Fruit fly (Drosophila melanogaster) whole organism, wandering third instar larva: Measurements from ENCODE around the gene unc-13-4A.

Experiments
- Abd-B ChIP-seq: fragments of >200 bp; optimal IDR thresholded peaks from 2 replicates; lab custom pipeline; 2017; ENCODE audit warnings: missing biosample characterization, missing genetic modification characterization
- CG32264 ChIP-seq: fragments of 200-800 bp; sonication (Bioruptor generic); optimal IDR thresholded peaks from 2 replicates; lab custom pipeline; 2016; ENCODE audit warnings: missing biosample characterization, missing genetic modification characterization
- CG9705 ChIP-seq: fragments of 200-800 bp; sonication (Bioruptor generic); optimal IDR thresholded peaks from 2 replicates; lab custom pipeline; 2018; ENCODE audit warnings: missing biosample characterization, mild to moderate bottlenecking, missing genetic modification characterization
- CrebA ChIP-seq: fragments of 200-800 bp; sonication (Bioruptor generic); optimal IDR thresholded peaks from 2 replicates; lab custom pipeline; 2016; ENCODE audit warnings: missing biosample characterization, mild to moderate bottlenecking, missing genetic modification characterization, borderline replicate concordance
- Dfd ChIP-seq: fragments of >200 bp; optimal IDR thresholded peaks from 2 replicates; lab custom pipeline; 2017; ENCODE audit warnings: missing biosample characterization, missing genetic modification characterization
- Dif ChIP-seq: fragments of 200-275, 200-300 bp; sonication (Bioruptor generic); optimal IDR thresholded peaks from 2 replicates; lab custom pipeline; 2018; ENCODE audit warnings: missing biosample characterization, missing genetic modification characterization; ENCODE audit not compliant: partially characterized antibody
- GATAd ChIP-seq: sonication (Bioruptor generic); optimal IDR thresholded peaks from 2 replicates; lab custom pipeline; 2016; ENCODE audit warnings: missing biosample characterization, missing genetic modification characterization
- HLH106 ChIP-seq: fragments of 200-800 bp; optimal IDR thresholded peaks from 3 replicates; lab custom pipeline; 2019; ENCODE audit warnings: missing biosample characterization, mild to moderate bottlenecking, missing genetic modification characterization, moderate library complexity
- Hnf4 ChIP-seq: fragments of 200-800 bp; sonication (Bioruptor generic); optimal IDR thresholded peaks from 2 replicates; lab custom pipeline; 2016; ENCODE audit warnings: missing biosample characterization, mild to moderate bottlenecking, missing genetic modification characterization
- Hr78 ChIP-seq: fragments of >200 bp; optimal IDR thresholded peaks from 2 replicates; lab custom pipeline; 2017; ENCODE audit warnings: missing biosample characterization, missing genetic modification characterization
- Hr83 ChIP-seq: fragments of 200-300 bp; sonication (Bioruptor generic); optimal IDR thresholded peaks from 2 replicates; lab custom pipeline; 2016; ENCODE audit warnings: missing biosample characterization, mild to moderate bottlenecking, missing genetic modification characterization, moderate library complexity; ENCODE audit not compliant: poor library complexity, severe bottlenecking
- Jra ChIP-seq: sonication (Bioruptor generic); optimal IDR thresholded peaks from 2 replicates; lab custom pipeline; 2016; ENCODE audit warnings: missing biosample characterization, missing genetic modification characterization
- Mio ChIP-seq: sonication (Bioruptor generic); optimal IDR thresholded peaks from 2 replicates; lab custom pipeline; 2016; ENCODE audit warnings: missing biosample characterization, missing genetic modification characterization
- Myc ChIP-seq: fragments of >200 bp; optimal IDR thresholded peaks from 2 replicates; lab custom pipeline; 2017
- N ChIP-seq: fragments of >200 bp; optimal IDR thresholded peaks from 2 replicates; lab custom pipeline; 2018; ENCODE audit warnings: missing biosample characterization, missing external identifiers, missing genetic modification characterization
- OdsH ChIP-seq: fragments of 200-800 bp; sonication (Bioruptor generic); optimal IDR thresholded peaks from 2 replicates; lab custom pipeline; 2016; ENCODE audit warnings: missing biosample characterization, mild to moderate bottlenecking, missing genetic modification characterization
- Rel ChIP-seq, 2 experiments: fragments of 200-800 bp; sonication (Bioruptor generic) in 1 of 2; optimal IDR thresholded peaks; 2 replicates in 1 of 2; 3 replicates in 1 of 2; lab custom pipeline; 2016 to 2019; ENCODE audit warnings: mild to moderate bottlenecking in 2 of 2, missing biosample characterization in 2 of 2, missing genetic modification characterization in 2 of 2, moderate library complexity in 1 of 2
- Sp1 ChIP-seq: fragments of 200-800 bp; sonication (Bioruptor generic); optimal IDR thresholded peaks from 3 replicates; lab custom pipeline; 2019; ENCODE audit warnings: missing biosample characterization, mild to moderate bottlenecking, missing genetic modification characterization, moderate library complexity
- Vsx2 ChIP-seq: fragments of 200-300, 225-300 bp; sonication (Bioruptor generic); optimal IDR thresholded peaks from 2 replicates; lab custom pipeline; 2018; ENCODE audit warnings: missing biosample characterization, missing genetic modification characterization; ENCODE audit not compliant: partially characterized antibody
- br ChIP-seq: fragments of 200-800 bp; sonication (Bioruptor generic); optimal IDR thresholded peaks from 2 replicates; lab custom pipeline; 2016; ENCODE audit warnings: missing biosample characterization, missing genetic modification characterization
- brk ChIP-seq: fragments of 200-800 bp; sonication (Bioruptor generic); optimal IDR thresholded peaks from 2 replicates; lab custom pipeline; 2016; ENCODE audit warnings: missing biosample characterization, mild to moderate bottlenecking, missing genetic modification characterization
- dl ChIP-seq, 2 experiments: fragments of 175-275, 200-275 bp in 1 of 2; fragments of 200-275 bp in 1 of 2; sonication (Bioruptor generic); optimal IDR thresholded peaks; lab custom pipeline; 2018; ENCODE audit warnings: mild to moderate bottlenecking in 2 of 2, missing biosample characterization in 2 of 2, missing genetic modification characterization in 2 of 2, moderate library complexity in 2 of 2; ENCODE audit not compliant: partially characterized antibody in 2 of 2, insufficient read depth in 1 of 2
- dmrt93B ChIP-seq: fragments of 200-800 bp; sonication (Bioruptor generic); optimal IDR thresholded peaks from 2 replicates; lab custom pipeline; 2018; ENCODE audit warnings: missing biosample characterization, mild to moderate bottlenecking, missing genetic modification characterization
- dsf ChIP-seq: sonication (Bioruptor generic); optimal IDR thresholded peaks from 2 replicates; lab custom pipeline; 2016; ENCODE audit warnings: missing biosample characterization, missing genetic modification characterization, borderline replicate concordance
- ey ChIP-seq: fragments of 200-800 bp; sonication (Bioruptor generic); optimal IDR thresholded peaks from 2 replicates; lab custom pipeline; 2016; ENCODE audit warnings: missing biosample characterization, missing genetic modification characterization
- foxo ChIP-seq, 2 experiments: fragments of 200-800 bp; sonication (Bioruptor generic); optimal IDR thresholded peaks; 2 replicates in 1 of 2; 3 replicates in 1 of 2; lab custom pipeline; 2016 to 2017; ENCODE audit warnings: missing biosample characterization in 2 of 2, missing genetic modification characterization in 2 of 2
- fru ChIP-seq: fragments of 200-800 bp; sonication (Bioruptor generic); optimal IDR thresholded peaks from 3 replicates; lab custom pipeline; 2016; ENCODE audit warnings: missing biosample characterization, mild to moderate bottlenecking, missing genetic modification characterization
- h ChIP-seq: fragments of 200-800 bp; sonication (Bioruptor generic); optimal IDR thresholded peaks from 3 replicates; lab custom pipeline; 2016; ENCODE audit warnings: missing biosample characterization, mild to moderate bottlenecking, missing genetic modification characterization
- jim ChIP-seq: fragments of 175-275, 200-325 bp; sonication (Bioruptor generic); optimal IDR thresholded peaks from 2 replicates; lab custom pipeline; 2016; ENCODE audit warnings: missing biosample characterization, mild to moderate bottlenecking, missing genetic modification characterization
- lola ChIP-seq: fragments of >200 bp; optimal IDR thresholded peaks from 2 replicates; lab custom pipeline; 2017; ENCODE audit warnings: missing biosample characterization, missing genetic modification characterization
- pan ChIP-seq: fragments of >200 bp; optimal IDR thresholded peaks from 2 replicates; lab custom pipeline; 2017
- psq ChIP-seq: fragments of 200-800 bp; sonication (Bioruptor generic); optimal IDR thresholded peaks from 3 replicates; lab custom pipeline; 2017; ENCODE audit warnings: missing biosample characterization, mild to moderate bottlenecking, missing genetic modification characterization, moderate library complexity
- rgr ChIP-seq: fragments of 200-800 bp; sonication (Bioruptor generic); optimal IDR thresholded peaks from 3 replicates; lab custom pipeline; 2016; ENCODE audit warnings: missing biosample characterization, mild to moderate bottlenecking, missing genetic modification characterization
- sage ChIP-seq: fragments of 200-800 bp; sonication (Bioruptor generic); optimal IDR thresholded peaks from 2 replicates; lab custom pipeline; 2016; ENCODE audit warnings: missing biosample characterization, mild to moderate bottlenecking, missing genetic modification characterization
- sv ChIP-seq: fragments of 200-800 bp; sonication (Bioruptor generic); optimal IDR thresholded peaks from 3 replicates; lab custom pipeline; 2016; ENCODE audit warnings: missing biosample characterization, missing genetic modification characterization
- tai ChIP-seq: sonication (Bioruptor generic); optimal IDR thresholded peaks from 2 replicates; lab custom pipeline; 2016; ENCODE audit warnings: missing biosample characterization, missing genetic modification characterization
- usp ChIP-seq: fragments of >200 bp; optimal IDR thresholded peaks from 2 replicates; lab custom pipeline; 2017; ENCODE audit warnings: missing biosample characterization, missing genetic modification characterization
- woc ChIP-seq: sonication (Bioruptor generic); optimal IDR thresholded peaks from 2 replicates; lab custom pipeline; 2016; ENCODE audit warnings: missing biosample characterization, mild to moderate bottlenecking, missing genetic modification characterization

Gene unc-13-4A

DNA sequence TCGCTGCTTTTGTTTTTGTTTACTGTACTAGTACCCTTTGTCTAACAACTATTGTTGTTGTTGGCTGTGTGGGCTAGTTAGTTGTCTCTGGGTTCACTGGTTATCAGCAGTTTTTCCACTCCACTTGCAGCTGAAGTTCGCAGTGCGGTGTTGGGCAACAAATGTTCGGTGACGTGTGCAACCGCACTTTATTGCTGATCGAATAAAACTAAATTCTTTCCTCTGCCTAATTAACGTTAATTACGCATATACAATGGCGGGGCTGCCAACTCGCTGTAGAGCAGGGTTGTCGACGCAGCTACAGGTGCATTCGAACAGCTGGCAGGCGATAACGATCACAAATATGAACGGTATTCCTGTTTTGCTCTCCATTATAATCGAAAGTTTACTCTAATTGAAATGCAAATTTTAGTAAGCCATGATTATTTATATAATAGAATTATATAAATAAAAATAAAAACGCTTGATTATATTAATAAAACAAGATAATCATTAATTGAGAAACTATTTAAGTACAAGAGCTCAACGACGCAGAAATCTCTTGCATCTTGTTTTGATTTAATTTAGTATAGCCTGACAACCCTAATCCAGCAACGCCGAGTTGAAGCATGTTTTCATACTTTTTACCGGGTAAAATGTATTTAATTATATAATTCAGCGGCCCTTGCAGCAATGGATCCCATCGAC, 16.0 kb upstream of the unc-13-4A start, which contains the start of the genes mrva, CG42307 and mus312:
Gene mrva (minus strand): TSS at position 276 of the 687 bp plus-strand sequence.
Gene CG42307 (plus strand): TSS at position 566 of the 687 bp plus-strand sequence.
Gene mus312 (plus strand): TSS at position 566 of the 687 bp plus-strand sequence.
- peak; percentile 73 for TF ChIP-seq OdsH (GFP tag; lab: Kevin White, UChicago)
- no peak for TF ChIP-seq dsf (GFP tag; lab: Kevin White, UChicago)
- no peak for TF ChIP-seq brk (GFP tag; lab: Kevin White, UChicago)
- TF ChIP-seq Hnf4 (GFP tag; lab: Kevin White, UChicago), result no peak
- no peak for TF ChIP-seq dl (GFP tag; optimal IDR thresholded peaks at IDR 0.05; lab: Kevin White, UChicago; ENCODE audit: insufficient read depth in 1 of 2, partially characterized antibody in 2 of 2)
- TF ChIP-seq Mio (GFP tag; lab: Kevin White, UChicago), result no peak
- peak; percentile 83 for TF ChIP-seq rgr (GFP tag; lab: Kevin White, UChicago)
- peak; percentile 90 for TF ChIP-seq Sp1 (GFP tag; lab: Kevin White, UChicago)
- TF ChIP-seq sage, result no peak
- no peak for TF ChIP-seq Hr78 (GFP tag; lab: Kevin White, UChicago)
- no peak for TF ChIP-seq GATAd (GFP tag; lab: Kevin White, UChicago)
- TF ChIP-seq Dif (GFP tag; lab: Kevin White, UChicago), result no peak
- no peak for TF ChIP-seq h (GFP tag; lab: Kevin White, UChicago)
- TF ChIP-seq Dfd (GFP tag; lab: Kevin White, UChicago), result no peak
- TF ChIP-seq br (GFP tag; lab: Kevin White, UChicago), result no peak
- no peak for TF ChIP-seq jim (GFP tag; lab: Kevin White, UChicago)
- TF ChIP-seq woc (GFP tag; lab: Kevin White, UChicago), result no peak
- no peak for TF ChIP-seq tai (GFP tag; lab: Kevin White, UChicago)
- TF ChIP-seq Jra, result no peak
- TF ChIP-seq Abd-B (GFP tag; lab: Kevin White, UChicago), result no peak
- no peak for TF ChIP-seq pan (lab: Kevin White, UChicago)
- TF ChIP-seq Hr83 (GFP tag; lab: Kevin White, UChicago), result no peak
- TF ChIP-seq Rel (GFP tag; optimal IDR thresholded peaks at IDR 0.05; lab: Kevin White, UChicago), result no peak
- TF ChIP-seq Rel (tag; optimal IDR thresholded peaks at IDR 0.05; lab: Kevin White, UChicago), result peak; percentile 77
- no peak for TF ChIP-seq N (GFP tag; lab: Kevin White, UChicago)
- no peak for TF ChIP-seq Myc (lab: Kevin White, UChicago)
- TF ChIP-seq sv (GFP tag; lab: Kevin White, UChicago), result peak; percentile 78
- TF ChIP-seq fru (GFP tag; lab: Kevin White, UChicago), result no peak
- peak in 1 of 2 experiments; percentile 87 for TF ChIP-seq foxo (GFP tag; optimal IDR thresholded peaks at IDR 0.05; lab: Kevin White, UChicago)
- peak; percentile 81 for TF ChIP-seq CG9705 (GFP tag; lab: Kevin White, UChicago)
- TF ChIP-seq usp (GFP tag; lab: Kevin White, UChicago), result no peak
- TF ChIP-seq lola (GFP tag; lab: Kevin White, UChicago), result no peak
- TF ChIP-seq Vsx2 (GFP tag; lab: Kevin White, UChicago), result peak; percentile 83
- TF ChIP-seq CG32264, result no peak
- no peak for TF ChIP-seq CrebA (GFP tag; lab: Kevin White, UChicago)
- TF ChIP-seq HLH106 (tag; lab: Kevin White, UChicago), result peak; percentile 94
- TF ChIP-seq ey (GFP tag; lab: Kevin White, UChicago), result peak; percentile 47
- peak; percentile 75 for TF ChIP-seq psq (GFP tag; lab: Kevin White, UChicago)
- no peak for TF ChIP-seq dmrt93B (GFP tag; lab: Kevin White, UChicago)

DNA sequence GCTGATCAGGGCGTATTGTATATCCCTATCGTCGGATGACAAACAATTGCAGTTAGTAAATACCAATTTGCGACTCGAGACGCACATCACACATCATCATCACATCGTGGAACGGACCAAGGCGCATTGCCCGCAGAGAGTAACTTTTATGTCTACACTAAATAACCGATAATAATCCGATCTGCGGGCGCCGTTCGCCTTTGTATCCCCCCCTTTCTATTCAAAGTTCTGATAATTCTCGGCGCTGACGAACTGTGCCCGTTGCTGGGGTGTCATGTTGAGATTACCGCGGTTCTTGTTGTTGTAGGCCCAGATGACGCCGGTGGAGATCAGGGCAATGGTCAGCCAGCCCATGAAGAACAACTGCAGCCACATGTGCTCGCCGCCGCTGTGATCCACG, 14.0 kb upstream of the unc-13-4A start:
- TF ChIP-seq Dif (GFP tag; lab: Kevin White, UChicago), result no peak
- TF ChIP-seq psq (GFP tag; lab: Kevin White, UChicago), result no peak
- no peak for TF ChIP-seq CG32264
- TF ChIP-seq Hr78 (GFP tag; lab: Kevin White, UChicago), result no peak
- no peak for TF ChIP-seq pan (lab: Kevin White, UChicago)
- no peak for TF ChIP-seq N (GFP tag; lab: Kevin White, UChicago)
- no peak for TF ChIP-seq Hr83 (GFP tag; lab: Kevin White, UChicago)
- TF ChIP-seq Mio (GFP tag; lab: Kevin White, UChicago), result no peak
- no peak for TF ChIP-seq brk (GFP tag; lab: Kevin White, UChicago)
- no peak for TF ChIP-seq Myc (lab: Kevin White, UChicago)
- TF ChIP-seq dmrt93B (GFP tag; lab: Kevin White, UChicago), result no peak
- no peak for TF ChIP-seq GATAd (GFP tag; lab: Kevin White, UChicago)
